Worm (Caenorhabditis elegans) whole organism, L3 larva: ENCODE measurements around the gene fbxa-108.

Source experiments
- jun-1 ChIP-seq: fragments of 150-350 bp; optimal IDR thresholded peaks from 2 replicates; lab custom pipeline; 2014; ENCODE audit warnings: missing biosample characterization, missing genetic modification reagents, missing genetic modification characterization
- nhr-11 ChIP-seq: fragments of 150-350 bp; optimal IDR thresholded peaks from 2 replicates; lab custom pipeline; 2014; ENCODE audit warnings: missing biosample characterization, missing genetic modification characterization

DNA sequence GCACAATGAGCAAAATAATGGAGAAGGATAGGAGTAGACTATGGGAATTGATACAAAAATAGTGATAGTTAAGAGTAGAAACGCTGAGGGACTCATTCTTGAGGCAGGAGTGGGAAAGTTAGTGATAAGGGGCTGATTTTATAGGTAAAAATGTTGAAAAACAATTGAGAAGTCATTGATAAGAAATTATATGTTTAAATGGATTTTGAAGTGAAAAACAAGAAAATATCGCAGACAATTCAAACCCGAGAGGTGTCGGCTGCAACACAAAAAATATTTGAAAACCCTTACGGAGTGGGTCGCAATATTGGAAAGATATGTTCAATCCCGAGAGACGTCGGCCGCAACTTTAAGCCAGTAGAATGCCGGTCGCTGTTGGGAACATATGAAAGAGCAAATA is 37.6 kb upstream of the fbxa-108 start, which contains the start of gene spp-29:
- no peak for TF ChIP-seq jun-1 (tag; lab: Kevin White, UChicago)
- no peak for TF ChIP-seq nhr-11 (tag; lab: Kevin White, UChicago)
